Fruit fly (Drosophila melanogaster) whole organism, embryonic: Measurements from ENCODE around the gene CG14401.

Experiments
- CG10321 ChIP-seq: fragments of 200-800 bp; sonication (Bioruptor generic); IDR thresholded peaks from 2 replicates; pipeline ENCODE4 v1.3.6; 2022; ENCODE audit warnings: missing biosample characterization, missing genetic modification characterization
- CG12104 ChIP-seq: fragments of 200-800 bp; sonication (Bioruptor generic); optimal IDR thresholded peaks from 3 replicates; lab custom pipeline; 2016; ENCODE audit warnings: missing biosample characterization, missing genetic modification characterization
- CG33213 ChIP-seq: fragments of 200-800 bp; sonication (Bioruptor generic); optimal IDR thresholded peaks from 3 replicates; lab custom pipeline; 2016; ENCODE audit warnings: missing biosample characterization, missing genetic modification characterization
- CG4820 ChIP-seq: fragments of 200-800 bp; sonication (Bioruptor generic); optimal IDR thresholded peaks from 3 replicates; lab custom pipeline; 2016; ENCODE audit warnings: missing biosample characterization, missing genetic modification characterization
- CG5953 ChIP-seq: fragments of 200-800 bp; sonication (Bioruptor generic); IDR thresholded peaks from 2 replicates; pipeline ENCODE4 v1.3.6; 2022; ENCODE audit warnings: missing biosample characterization, missing genetic modification characterization
- Lhr ChIP-seq: fragments of 200-800 bp; sonication (Bioruptor generic); optimal IDR thresholded peaks from 3 replicates; lab custom pipeline; 2017; ENCODE audit warnings: mild to moderate bottlenecking, missing biosample characterization, missing genetic modification reagents, missing genetic modification characterization
- Mes4 ChIP-seq: fragments of 200-800 bp; sonication (Bioruptor generic); optimal IDR thresholded peaks from 2 replicates; lab custom pipeline; 2016; ENCODE audit warnings: missing biosample characterization, missing genetic modification characterization
- Vsx1 ChIP-seq: fragments of 200-800 bp; sonication (Bioruptor generic); optimal IDR thresholded peaks from 2 replicates; lab custom pipeline; 2017; ENCODE audit warnings: missing biosample characterization, mild to moderate bottlenecking, missing genetic modification characterization, missing genetic modification reagents
- gcm2 ChIP-seq: fragments of 200-800 bp; sonication (Bioruptor generic); optimal IDR thresholded peaks from 2 replicates; lab custom pipeline; 2016; ENCODE audit warnings: missing biosample characterization, missing genetic modification characterization
- her ChIP-seq: fragments of 200-800 bp; sonication (Bioruptor generic); optimal IDR thresholded peaks from 2 replicates; lab custom pipeline; 2016; ENCODE audit warnings: missing biosample characterization, missing genetic modification characterization
- run ChIP-seq: fragments of 200-800 bp; sonication (Bioruptor generic); optimal IDR thresholded peaks from 3 replicates; lab custom pipeline; 2018; ENCODE audit warnings: missing biosample characterization, mild to moderate bottlenecking, missing genetic modification characterization
- sim ChIP-seq: fragments of 200-800 bp; sonication (Bioruptor generic); IDR thresholded peaks from 2 replicates; pipeline ENCODE4 v1.3.6; 2022; ENCODE audit warnings: missing biosample characterization, missing genetic modification characterization
- ttk ChIP-seq: fragments of 200-800 bp; sonication (Bioruptor generic); IDR thresholded peaks from 2 replicates; pipeline ENCODE4 v2.1.2; 2022; ENCODE audit warnings: missing biosample characterization, missing genetic modification characterization

- TF ChIP-seq CG12104 (GFP tag; lab: Kevin White, UChicago) (no peak), Vsx1 (no peak), her (no peak), CG33213 (GFP tag; lab: Kevin White, UChicago) (no peak), CG5953 (GFP tag; lab: Robert Waterston, UW) (no peak), Lhr (no peak), CG10321 (GFP tag; lab: Robert Waterston, UW) (no peak), sim (no peak), gcm2 (no peak), Mes4 (GFP tag; lab: Kevin White, UChicago) (no peak), CG4820 (GFP tag; lab: Kevin White, UChicago) (no peak), run (tag; lab: Kevin White, UChicago) (no peak), ttk (no peak)
Measured at dm6 chr2L:20826226-20826625, 43.4 kb upstream of the CG14401 start.
